Fruit fly (Drosophila melanogaster): ENCODE results near the gene Pnn.

Pnn gene

dm6 chr3R:9770127-9770526 is 29.4 kb downstream of the Pnn start:
- TF ChIP-seq CG14711 (tag; optimal IDR thresholded peaks at IDR 0.05): no peak
- no peak for TF ChIP-seq toe (GFP tag; optimal IDR thresholded peaks at IDR 0.05)
- TF ChIP-seq Clk (GFP tag; optimal IDR thresholded peaks at IDR 0.05): no peak
- TF ChIP-seq pad (GFP tag; optimal IDR thresholded peaks at IDR 0.05): no peak
- TF ChIP-seq cic (GFP tag; optimal IDR thresholded peaks at IDR 0.05): no peak
- TF ChIP-seq CG7045 (GFP tag; optimal IDR thresholded peaks at IDR 0.05): no peak
- TF ChIP-seq tj (GFP tag; optimal IDR thresholded peaks at IDR 0.05): no peak
- no peak for TF ChIP-seq CG5204 (GFP tag; optimal IDR thresholded peaks at IDR 0.05)

DNA sequence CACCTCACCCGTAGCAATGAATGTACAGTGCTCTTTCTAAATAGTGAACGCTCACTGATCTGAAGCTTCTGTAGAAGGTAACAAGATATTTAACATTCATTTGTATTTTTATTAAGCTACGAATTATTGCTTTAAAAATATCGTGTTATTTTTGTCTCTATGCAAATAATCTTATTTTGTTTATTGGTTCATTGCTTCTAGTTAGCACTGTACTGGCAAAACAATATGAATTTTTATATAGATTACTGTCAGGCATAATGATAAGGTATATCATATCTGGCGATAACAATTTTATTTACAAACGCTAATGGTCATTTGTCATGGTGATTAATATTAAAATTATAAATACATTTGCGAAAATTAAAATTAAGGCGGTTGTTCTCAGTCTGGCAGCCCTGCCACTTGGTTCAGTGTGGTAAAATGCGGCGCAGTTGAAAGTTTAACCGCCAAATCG is 30.8 kb downstream of the Pnn start, which contains the start of gene CG9471:
Gene CG9471, minus strand, starts transcription at position 24 of the 454 bp plus-strand sequence.
- TF ChIP-seq toe (GFP tag; optimal IDR thresholded peaks at IDR 0.05) (peak; percentile 96), cnc (optimal IDR thresholded peaks at IDR 0.05) (no peak), kay (GFP tag; ENCODE audit: borderline replicate concordance) (no peak), CG11617 (GFP tag; optimal IDR thresholded peaks at IDR 0.05) (peak; percentile 96), tj (GFP tag; optimal IDR thresholded peaks at IDR 0.05) (peak; percentile 78), Mnt (GFP tag; optimal IDR thresholded peaks at IDR 0.05) (peak; percentile 92), bab1 (GFP tag; optimal IDR thresholded peaks at IDR 0.05) (peak; percentile 98), Crg-1 (GFP tag; optimal IDR thresholded peaks at IDR 0.05) (peak; percentile 88), ovo (GFP tag; optimal IDR thresholded peaks at IDR 0.05) (peak; percentile 88), pad (GFP tag; optimal IDR thresholded peaks at IDR 0.05) (peak; percentile 84), CG7045 (GFP tag; optimal IDR thresholded peaks at IDR 0.05) (peak; percentile 94), CG1620 (GFP tag; optimal IDR thresholded peaks at IDR 0.05) (peak; percentile 95), CG33017 (tag; optimal IDR thresholded peaks at IDR 0.05) (peak; percentile 98), Hr96 (GFP tag; optimal IDR thresholded peaks at IDR 0.05) (peak; percentile 95), cic (GFP tag; optimal IDR thresholded peaks at IDR 0.05) (peak; percentile 94), CG5204 (GFP tag; optimal IDR thresholded peaks at IDR 0.05) (peak; percentile 97), CG14711 (tag; optimal IDR thresholded peaks at IDR 0.05) (peak; percentile 92), CG7101 (tag; optimal IDR thresholded peaks at IDR 0.05) (peak; percentile 97), Clk (GFP tag; optimal IDR thresholded peaks at IDR 0.05) (peak; percentile 91), CG12768 (GFP tag; optimal IDR thresholded peaks at IDR 0.05) (peak; percentile 97)

DNA sequence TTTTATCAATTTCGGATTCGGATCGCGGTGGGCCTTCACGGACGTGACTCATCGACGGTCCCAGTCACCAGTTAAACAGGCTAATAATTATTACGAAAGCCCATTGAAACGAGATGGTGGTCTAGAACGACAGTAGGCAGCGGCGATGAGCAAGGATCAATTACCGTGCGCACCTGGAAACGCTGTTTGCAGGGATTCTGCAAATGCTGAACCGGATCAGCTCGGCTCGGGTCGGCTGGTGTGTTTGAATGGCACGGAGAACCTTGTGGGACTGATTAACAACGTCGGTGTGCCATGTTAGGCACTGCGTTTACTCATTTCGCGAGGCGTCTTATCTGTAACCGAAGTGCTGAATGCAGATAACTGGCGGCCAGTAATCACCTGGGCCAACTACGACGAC is 33.4 kb downstream of the Pnn start, which contains the start of gene Whamy:
Gene Whamy, minus strand, starts transcription at position 273 of the 400 bp plus-strand sequence.
- TF ChIP-seq cic (GFP tag; optimal IDR thresholded peaks at IDR 0.05) (peak; percentile 92), Mnt (GFP tag; optimal IDR thresholded peaks at IDR 0.05) (peak; percentile 36), CG12768 (GFP tag; optimal IDR thresholded peaks at IDR 0.05) (peak; percentile 5), CG33017 (tag; optimal IDR thresholded peaks at IDR 0.05) (peak; percentile 12), Hr96 (GFP tag; optimal IDR thresholded peaks at IDR 0.05) (no peak)

DNA sequence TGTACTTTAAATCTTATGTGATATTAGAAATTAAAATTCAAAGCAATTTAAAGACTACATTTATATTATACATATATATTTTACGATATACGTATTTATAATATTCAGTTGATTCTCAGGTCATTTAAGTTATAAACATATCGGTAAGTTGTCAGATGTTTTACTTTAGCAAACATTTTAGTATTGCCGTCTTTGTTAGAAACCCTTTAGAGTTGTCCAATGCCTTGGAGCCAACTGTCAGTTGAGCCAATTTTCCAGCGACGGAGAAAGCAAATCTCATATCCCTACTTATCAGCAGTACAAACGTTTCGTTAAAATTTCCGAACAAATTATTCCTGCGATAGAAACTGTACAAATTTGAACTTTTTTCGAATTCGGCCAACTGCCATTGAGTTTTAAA is 34.1 kb downstream of the Pnn start, which contains the start of gene topi:
Gene topi, plus strand, starts transcription at position 301 of the 400 bp plus-strand sequence.
- TF ChIP-seq ovo (GFP tag; optimal IDR thresholded peaks at IDR 0.05) (no peak), CG12768 (GFP tag; optimal IDR thresholded peaks at IDR 0.05) (no peak), Mnt (GFP tag; optimal IDR thresholded peaks at IDR 0.05) (no peak), tj (GFP tag; optimal IDR thresholded peaks at IDR 0.05) (no peak), cic (GFP tag; optimal IDR thresholded peaks at IDR 0.05) (no peak), CG1620 (GFP tag; optimal IDR thresholded peaks at IDR 0.05) (no peak), Hr96 (GFP tag; optimal IDR thresholded peaks at IDR 0.05) (no peak), CG7101 (tag; optimal IDR thresholded peaks at IDR 0.05) (no peak), CG7045 (GFP tag; optimal IDR thresholded peaks at IDR 0.05) (no peak), CG14711 (tag; optimal IDR thresholded peaks at IDR 0.05) (no peak), CG5204 (GFP tag; optimal IDR thresholded peaks at IDR 0.05) (no peak), pad (GFP tag; optimal IDR thresholded peaks at IDR 0.05) (no peak), toe (GFP tag; optimal IDR thresholded peaks at IDR 0.05) (no peak), bab1 (GFP tag; optimal IDR thresholded peaks at IDR 0.05) (no peak), Clk (GFP tag; optimal IDR thresholded peaks at IDR 0.05) (no peak), Crg-1 (GFP tag; optimal IDR thresholded peaks at IDR 0.05) (no peak)

DNA sequence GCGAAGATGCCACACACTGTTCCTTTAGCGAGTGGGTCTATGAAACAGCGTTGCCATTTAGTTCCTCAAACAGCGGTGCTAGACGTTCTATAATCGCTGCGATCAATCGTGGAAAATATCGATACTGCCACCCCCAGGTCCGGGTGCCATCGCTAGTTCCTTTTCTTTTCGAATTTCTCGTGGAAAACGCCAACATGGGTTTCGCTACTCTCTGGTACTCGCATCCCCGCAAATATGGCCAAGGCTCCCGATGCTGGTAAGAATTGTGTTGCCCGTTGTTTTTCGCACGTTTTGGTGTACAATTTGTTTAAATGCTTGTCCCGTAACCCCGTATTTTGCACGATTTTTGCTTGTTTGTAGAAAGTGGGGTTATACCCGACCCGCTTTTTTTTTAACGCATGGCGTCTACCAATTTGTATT is 37.3 kb downstream of the Pnn start, which contains the start of gene RpS29:
Gene RpS29, plus strand, starts transcription at position 102 of the 420 bp plus-strand sequence.
- TF ChIP-seq Hr96 (GFP tag; optimal IDR thresholded peaks at IDR 0.05) (peak; percentile 87), CG11617 (GFP tag; optimal IDR thresholded peaks at IDR 0.05) (peak; percentile 83), pad (GFP tag; optimal IDR thresholded peaks at IDR 0.05) (peak; percentile 71), CG14711 (tag; optimal IDR thresholded peaks at IDR 0.05) (peak; percentile 69), toe (GFP tag; optimal IDR thresholded peaks at IDR 0.05) (peak; percentile 92), tj (GFP tag; optimal IDR thresholded peaks at IDR 0.05) (peak; percentile 50), CG1620 (GFP tag; optimal IDR thresholded peaks at IDR 0.05) (peak; percentile 94), bab1 (GFP tag; optimal IDR thresholded peaks at IDR 0.05) (peak; percentile 93), CG12768 (GFP tag; optimal IDR thresholded peaks at IDR 0.05) (peak; percentile 70), CG7101 (tag; optimal IDR thresholded peaks at IDR 0.05) (peak; percentile 86), CG33017 (tag; optimal IDR thresholded peaks at IDR 0.05) (peak; percentile 53), Crg-1 (GFP tag; optimal IDR thresholded peaks at IDR 0.05) (peak; percentile 93), kay (GFP tag; ENCODE audit: borderline replicate concordance) (no peak), CG5204 (GFP tag; optimal IDR thresholded peaks at IDR 0.05) (no peak), Clk (GFP tag; optimal IDR thresholded peaks at IDR 0.05) (peak; percentile 62), cnc (optimal IDR thresholded peaks at IDR 0.05) (no peak), Mnt (GFP tag; optimal IDR thresholded peaks at IDR 0.05) (peak; percentile 90), CG7045 (GFP tag; optimal IDR thresholded peaks at IDR 0.05) (peak; percentile 42), cic (GFP tag; optimal IDR thresholded peaks at IDR 0.05) (peak; percentile 74), ovo (GFP tag; optimal IDR thresholded peaks at IDR 0.05) (peak; percentile 73)

DNA sequence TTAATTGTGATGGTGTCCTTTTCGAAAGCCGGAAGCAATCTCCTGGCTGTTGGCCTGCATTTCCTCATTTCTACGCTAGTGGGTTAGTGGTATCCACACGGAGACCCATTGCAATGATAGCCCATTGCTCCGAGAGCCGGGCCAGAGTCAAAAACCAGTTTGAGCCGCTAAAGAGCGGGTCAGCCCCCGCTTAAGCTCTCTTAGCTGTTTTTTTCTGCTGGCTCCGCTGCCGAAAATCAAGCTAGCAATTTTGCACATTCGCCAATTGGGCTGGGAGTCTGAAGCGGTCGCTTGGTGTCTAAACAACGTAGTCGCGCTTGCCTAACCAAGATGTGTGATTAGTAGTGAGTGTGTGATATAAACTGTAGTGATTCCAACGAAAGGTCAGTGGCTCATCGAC is 39.1 kb downstream of the Pnn start, which contains the start of gene CG12947:
Gene CG12947, plus strand, starts transcription at position 301 of the 400 bp plus-strand sequence.
- TF ChIP-seq CG12768 (GFP tag; optimal IDR thresholded peaks at IDR 0.05): no peak
- TF ChIP-seq kay (GFP tag; ENCODE audit: borderline replicate concordance): no peak
- TF ChIP-seq Crg-1 (GFP tag; optimal IDR thresholded peaks at IDR 0.05): no peak
- no peak for TF ChIP-seq bab1 (GFP tag; optimal IDR thresholded peaks at IDR 0.05)
- no peak for TF ChIP-seq cnc (optimal IDR thresholded peaks at IDR 0.05)
- no peak for TF ChIP-seq CG1620 (GFP tag; optimal IDR thresholded peaks at IDR 0.05)
- no peak for TF ChIP-seq pad (GFP tag; optimal IDR thresholded peaks at IDR 0.05)
- no peak for TF ChIP-seq toe (GFP tag; optimal IDR thresholded peaks at IDR 0.05)
- TF ChIP-seq tj (GFP tag; optimal IDR thresholded peaks at IDR 0.05): no peak
- no peak for TF ChIP-seq CG7045 (GFP tag; optimal IDR thresholded peaks at IDR 0.05)
- TF ChIP-seq cic (GFP tag; optimal IDR thresholded peaks at IDR 0.05): no peak
- TF ChIP-seq CG14711 (tag; optimal IDR thresholded peaks at IDR 0.05): no peak
- no peak for TF ChIP-seq Mnt (GFP tag; optimal IDR thresholded peaks at IDR 0.05)
